Worm (Caenorhabditis elegans) whole organism, L4/young adult: ENCODE results near the gene srd-10.

Experiments used
- W03F9.2 ChIP-seq: fragments of 150-350 bp; optimal IDR thresholded peaks from 2 replicates; lab custom pipeline; 2014; ENCODE audit warnings: missing biosample characterization, missing genetic modification characterization
- dao-5 ChIP-seq: sonication (generic microtip); optimal IDR thresholded peaks from 2 replicates; lab custom pipeline; 2016; ENCODE audit warnings: missing genotype, missing genetic modification characterization, moderate library complexity, missing compliant biosample characterization
- him-1 ChIP-seq: sonication (generic microtip); optimal IDR thresholded peaks from 2 replicates; lab custom pipeline; 2016; ENCODE audit warnings: missing genotype, missing genetic modification reagents, missing genetic modification characterization, missing compliant biosample characterization

- TF ChIP-seq W03F9.2 (tag; lab: Kevin White, UChicago) = no peak
- no peak for TF ChIP-seq him-1 (tag; lab: Kevin White, UChicago)
- TF ChIP-seq dao-5 = no peak
Measured at ce11 chrIV:13549350-13549749, 25.5 kb upstream of the srd-10 start.
